Worm (Caenorhabditis elegans) whole organism, young adult: ENCODE data around the gene pqn-74.
A peak's percentile ranks its signal among the peaks of the same experiment; 100 is the strongest.

ENCODE experiments used
- B0019.2 ChIP-seq: fragments of 200-800 bp; sonication (Bioruptor generic); conservative IDR thresholded peaks from 2 replicates; pipeline ENCODE4 v1.3.6; 2022; ENCODE audit warnings: missing genetic modification reagents, missing genetic modification characterization, missing compliant biosample characterization
- F23B12.7 ChIP-seq: sonication (generic microtip); optimal IDR thresholded peaks from 2 replicates; lab custom pipeline; 2017; ENCODE audit warnings: missing genetic modification characterization, mild to moderate bottlenecking, missing compliant biosample characterization, antibody characterized with exemption, moderate library complexity; ENCODE audit not compliant: insufficient read depth
- F39B2.1 ChIP-seq: fragments of 200-800 bp; sonication (Bioruptor generic); IDR thresholded peaks from 2 replicates; pipeline ENCODE4 v1.3.6; 2022; ENCODE audit warnings: missing genetic modification reagents, missing genetic modification characterization, missing compliant biosample characterization
- F52B5.7 ChIP-seq: sonication (generic microtip); optimal IDR thresholded peaks from 2 replicates; lab custom pipeline; 2016; ENCODE audit warnings: mild to moderate bottlenecking, missing genetic modification characterization, missing compliant biosample characterization
- F55B11.4 ChIP-seq: sonication (generic microtip); optimal IDR thresholded peaks from 2 replicates; lab custom pipeline; 2016; ENCODE audit warnings: missing compliant biosample characterization, missing genetic modification characterization, borderline replicate concordance; ENCODE audit not compliant: insufficient read depth
- T26A5.8 ChIP-seq: sonication (generic microtip); optimal IDR thresholded peaks from 2 replicates; lab custom pipeline; 2016; ENCODE audit warnings: missing genetic modification characterization, missing compliant biosample characterization
- Y56A3A.18 ChIP-seq: fragments of 200-800 bp; sonication (Bioruptor generic); IDR thresholded peaks from 2 replicates; pipeline ENCODE4 v1.3.6; 2022; ENCODE audit warnings: missing genetic modification reagents, missing genetic modification characterization, missing compliant biosample characterization
- Y67H2A.10 ChIP-seq: fragments of 200-800 bp; sonication (Bioruptor generic); conservative IDR thresholded peaks from 2 replicates; pipeline ENCODE4 v1.3.6; 2022; ENCODE audit warnings: missing genetic modification reagents, missing genetic modification characterization, missing compliant biosample characterization
- Y95B8A.8 ChIP-seq: fragments of 200-800 bp; sonication (Bioruptor generic); IDR thresholded peaks from 2 replicates; pipeline ENCODE4 v1.3.6; 2022; ENCODE audit warnings: missing genetic modification reagents, missing genetic modification characterization, missing compliant biosample characterization
- akir-1 ChIP-seq: fragments of 200-800 bp; sonication (Bioruptor generic); optimal IDR thresholded peaks from 2 replicates; lab custom pipeline; 2018; ENCODE audit warnings: mild to moderate bottlenecking, missing genetic modification characterization, moderate library complexity, missing compliant biosample characterization
- attf-6 ChIP-seq: fragments of 200-800 bp; sonication (Bioruptor generic); IDR thresholded peaks from 2 replicates; pipeline ENCODE4 v1.3.6; 2022; ENCODE audit warnings: missing genetic modification reagents, missing genetic modification characterization, missing compliant biosample characterization
- bed-2 ChIP-seq: fragments of 200-800 bp; sonication (Bioruptor generic); IDR thresholded peaks from 2 replicates; pipeline ENCODE4 v1.3.6; 2022; ENCODE audit warnings: missing genetic modification reagents, missing genetic modification characterization, missing compliant biosample characterization
- cebp-2 ChIP-seq: fragments of 200-800 bp; sonication (Bioruptor generic); IDR thresholded peaks from 2 replicates; pipeline ENCODE4 v1.3.6; 2022; ENCODE audit warnings: missing genetic modification characterization, missing compliant biosample characterization
- dpff-1 ChIP-seq: sonication (generic microtip); optimal IDR thresholded peaks from 2 replicates; lab custom pipeline; 2017; ENCODE audit warnings: mild to moderate bottlenecking, missing genetic modification characterization, missing compliant biosample characterization
- dpl-1 ChIP-seq: fragments of 150-350 bp; optimal IDR thresholded peaks from 2 replicates; lab custom pipeline; 2014; ENCODE audit warnings: missing biosample characterization, missing genetic modification reagents, missing genetic modification characterization
- egl-18 ChIP-seq: fragments of 200-800 bp; sonication (Bioruptor generic); IDR thresholded peaks from 2 replicates; pipeline ENCODE4 v1.3.6; 2022; ENCODE audit warnings: missing genetic modification reagents, missing genetic modification characterization, missing compliant biosample characterization
- egrh-3 ChIP-seq: fragments of 200-800 bp; sonication (Bioruptor generic); IDR thresholded peaks from 2 replicates; pipeline ENCODE4 v1.3.6; 2022; ENCODE audit warnings: missing genetic modification reagents, missing genetic modification characterization, missing compliant biosample characterization
- ekl-4 ChIP-seq: fragments of 200-800 bp; sonication (Bioruptor generic); IDR thresholded peaks from 2 replicates; pipeline ENCODE4 v1.3.6; 2022; ENCODE audit warnings: missing genetic modification reagents, missing genetic modification characterization, missing compliant biosample characterization
- ets-4 ChIP-seq: fragments of 200-800 bp; sonication (Bioruptor generic); optimal IDR thresholded peaks from 2 replicates; lab custom pipeline; 2018; ENCODE audit warnings: mild to moderate bottlenecking, missing genetic modification characterization, missing compliant biosample characterization
- let-526 ChIP-seq: fragments of 200-800 bp; sonication (Bioruptor generic); IDR thresholded peaks from 2 replicates; pipeline ENCODE4 v1.3.6; 2022; ENCODE audit warnings: missing genetic modification reagents, missing genetic modification characterization, missing compliant biosample characterization
- lin-35 ChIP-seq, 3 experiments: fragments of 150-350 bp in 2 of 3; sonication (generic microtip) in 1 of 3; optimal IDR thresholded peaks; 2 replicates each; lab custom pipeline; 2014 to 2018; ENCODE audit warnings: missing biosample characterization in 3 of 3, missing genetic modification characterization in 3 of 3, missing genetic modification reagents in 3 of 3
- lsl-1 ChIP-seq: fragments of 200-800 bp; sonication (Bioruptor generic); optimal IDR thresholded peaks from 2 replicates; lab custom pipeline; 2018; ENCODE audit warnings: mild to moderate bottlenecking, missing genetic modification characterization, moderate library complexity, missing compliant biosample characterization
- lsy-27 ChIP-seq: sonication (generic microtip); optimal IDR thresholded peaks from 2 replicates; lab custom pipeline; 2017; ENCODE audit warnings: missing genetic modification characterization, mild to moderate bottlenecking, missing compliant biosample characterization, antibody characterized with exemption, missing genotype, borderline replicate concordance; ENCODE audit not compliant: insufficient read depth
- madf-3 ChIP-seq: fragments of 200-800 bp; sonication (Bioruptor generic); IDR thresholded peaks from 2 replicates; pipeline ENCODE4 v1.3.6; 2022; ENCODE audit warnings: missing genetic modification reagents, missing genetic modification characterization, missing compliant biosample characterization
- madf-8 ChIP-seq: fragments of 200-800 bp; sonication (Bioruptor generic); conservative IDR thresholded peaks from 2 replicates; pipeline ENCODE4 v1.3.6; 2022; ENCODE audit warnings: missing genetic modification reagents, missing genetic modification characterization, missing compliant biosample characterization
- pbrm-1 ChIP-seq: fragments of 200-800 bp; sonication (Bioruptor generic); IDR thresholded peaks from 2 replicates; pipeline ENCODE4 v1.3.6; 2022; ENCODE audit warnings: missing genetic modification reagents, missing genetic modification characterization, missing compliant biosample characterization
- rec-8 ChIP-seq, 2 experiments: sonication (generic microtip); optimal IDR thresholded peaks; 2 replicates each; lab custom pipeline; 2016; ENCODE audit warnings: mild to moderate bottlenecking in 2 of 2, missing genetic modification characterization in 2 of 2, missing genetic modification reagents in 2 of 2, missing genotype in 2 of 2, missing biosample characterization in 1 of 2, missing compliant biosample characterization in 1 of 2, moderate library complexity in 1 of 2
- repo-1 ChIP-seq: sonication (generic microtip); optimal IDR thresholded peaks from 2 replicates; lab custom pipeline; 2017; ENCODE audit warnings: mild to moderate bottlenecking, missing genetic modification characterization, missing compliant biosample characterization
- rpc-1 ChIP-seq, 2 experiments: fragments of 150-350 bp in 1 of 2; sonication (generic microtip) in 1 of 2; optimal IDR thresholded peaks; 2 replicates each; lab custom pipeline; 2014 to 2018; ENCODE audit warnings: missing biosample characterization in 1 of 2, missing genetic modification characterization in 1 of 2, missing genetic modification reagents in 1 of 2, missing genotype in 1 of 2
- sea-2 ChIP-seq: fragments of 200-800 bp; sonication (Bioruptor generic); IDR thresholded peaks from 2 replicates; pipeline ENCODE4 v1.3.6; 2022; ENCODE audit warnings: missing genetic modification characterization, missing compliant biosample characterization
- snpc-1.3 ChIP-seq: sonication (generic microtip); optimal IDR thresholded peaks from 2 replicates; lab custom pipeline; 2017; ENCODE audit warnings: missing genetic modification characterization, mild to moderate bottlenecking, missing compliant biosample characterization, antibody characterized with exemption, moderate library complexity, missing genotype, missing genetic modification reagents; ENCODE audit not compliant: insufficient read depth
- sptf-2 ChIP-seq: fragments of 200-800 bp; sonication (Bioruptor generic); optimal IDR thresholded peaks from 2 replicates; lab custom pipeline; 2018; ENCODE audit warnings: mild to moderate bottlenecking, missing genetic modification characterization, missing compliant biosample characterization
- zfh-2 ChIP-seq: fragments of 200-800 bp; sonication (Bioruptor generic); conservative IDR thresholded peaks from 2 replicates; pipeline ENCODE4 v1.3.6; 2022; ENCODE audit warnings: missing genetic modification reagents, missing genetic modification characterization, missing compliant biosample characterization
- ztf-26 ChIP-seq: sonication (generic microtip); optimal IDR thresholded peaks from 2 replicates; lab custom pipeline; 2017; ENCODE audit warnings: missing genetic modification characterization, missing compliant biosample characterization

Gene pqn-74

DNA sequence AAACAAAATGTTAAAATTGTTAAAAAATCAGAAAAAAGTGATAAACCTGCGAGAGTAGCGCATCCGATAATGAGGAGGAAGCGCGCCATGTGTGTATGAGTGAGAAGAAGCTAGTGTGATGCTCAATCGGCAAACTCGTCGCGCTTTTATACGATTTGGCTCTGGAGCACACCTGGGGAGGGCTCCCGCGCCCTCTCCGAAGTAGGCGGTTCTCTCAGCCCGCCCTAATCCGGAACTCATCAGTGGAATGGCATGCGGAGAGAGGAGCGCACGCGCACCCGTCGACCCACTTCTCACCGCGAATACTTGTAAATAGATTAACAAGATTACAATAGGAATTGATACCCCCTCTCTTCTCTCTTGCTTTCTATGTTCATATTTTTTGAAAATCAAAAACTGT is at the start of gene pqn-74:
Gene pqn-74 (minus strand): TSS at position 122 of the 400 bp plus-strand sequence.
- TF ChIP-seq Y67H2A.10 (GFP tag; lab: Robert Waterston, UW) (no peak), akir-1 (GFP tag; lab: Kevin White, UChicago) (no peak), Y56A3A.18 (GFP tag; lab: Robert Waterston, UW) (no peak), egrh-3 (GFP tag; lab: Robert Waterston, UW) (peak; percentile 31; the same call in 1 of the 2 replicates), rec-8 (tag; optimal IDR thresholded peaks at IDR 0.05; lab: Kevin White, UChicago) (no peak), rpc-1 (optimal IDR thresholded peaks at IDR 0.05; lab: Kevin White, UChicago) (no peak), rpc-1 (tag; optimal IDR thresholded peaks at IDR 0.05; lab: Kevin White, UChicago) (no peak), B0019.2 (GFP tag; lab: Robert Waterston, UW) (no peak), madf-3 (GFP tag; lab: Robert Waterston, UW) (no peak), ets-4 (GFP tag; lab: Kevin White, UChicago) (no peak), repo-1 (tag; lab: Kevin White, UChicago) (no peak), T26A5.8 (tag; lab: Kevin White, UChicago) (no peak), zfh-2 (GFP tag; lab: Robert Waterston, UW) (peak; percentile 69; the same call in 1 of the 2 replicates), F52B5.7 (tag; lab: Kevin White, UChicago) (peak; percentile 8)
- TF ChIP-seq, all 124 proteins: peak for 3

DNA sequence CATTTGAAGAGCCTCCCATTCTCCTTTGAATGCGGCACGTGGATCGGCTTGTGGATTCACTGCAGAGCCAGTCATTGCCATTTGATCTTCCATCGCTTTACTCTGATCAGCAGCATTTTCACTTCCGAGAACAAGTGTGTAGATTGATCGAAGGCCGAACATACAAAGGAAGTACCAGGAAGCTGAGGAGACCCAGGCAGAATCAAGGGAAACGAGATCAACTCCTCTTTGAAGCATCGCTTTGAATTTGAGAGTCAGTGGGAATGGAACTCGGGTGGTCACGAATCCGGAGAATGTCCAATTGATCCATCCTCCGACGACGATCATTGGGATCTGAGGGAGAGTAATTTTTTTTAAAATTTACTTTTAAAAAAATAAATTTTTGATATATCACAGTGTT is 49.3 kb upstream of the pqn-74 start:
- peak; percentile 82; the same call in 1 of the 2 replicates for TF ChIP-seq cebp-2 (GFP tag; lab: Robert Waterston, UW)
- no peak for TF ChIP-seq egl-18 (GFP tag; lab: Robert Waterston, UW)

DNA sequence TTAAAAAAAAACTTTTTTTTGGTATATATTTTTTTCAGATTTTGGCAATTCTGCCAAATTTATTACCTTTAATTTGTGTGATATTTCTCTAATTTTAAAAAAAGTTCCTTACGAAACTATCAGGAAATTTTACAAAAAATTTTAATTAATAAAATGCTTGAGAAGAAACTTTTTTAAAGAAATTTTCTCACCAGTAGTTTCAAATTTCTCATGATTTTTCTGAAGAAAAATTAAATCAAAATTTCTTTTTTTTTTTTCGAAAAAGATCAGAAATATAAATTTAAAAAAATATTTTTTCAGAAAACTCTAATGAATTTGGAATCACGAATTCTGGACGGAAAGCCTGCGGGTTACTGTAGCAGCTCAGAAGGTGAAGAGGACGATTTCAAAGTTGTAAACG is 46.5 kb upstream of the pqn-74 start, which contains the start of gene mau-8:
Gene mau-8 (plus strand): TSS at position 301 of the 400 bp plus-strand sequence.
- TF ChIP-seq Y95B8A.8: no peak
- no peak for TF ChIP-seq bed-2 (GFP tag; lab: Robert Waterston, UW)
- TF ChIP-seq let-526: no peak
- TF ChIP-seq lsl-1 (GFP tag; lab: Kevin White, UChicago): no peak

DNA sequence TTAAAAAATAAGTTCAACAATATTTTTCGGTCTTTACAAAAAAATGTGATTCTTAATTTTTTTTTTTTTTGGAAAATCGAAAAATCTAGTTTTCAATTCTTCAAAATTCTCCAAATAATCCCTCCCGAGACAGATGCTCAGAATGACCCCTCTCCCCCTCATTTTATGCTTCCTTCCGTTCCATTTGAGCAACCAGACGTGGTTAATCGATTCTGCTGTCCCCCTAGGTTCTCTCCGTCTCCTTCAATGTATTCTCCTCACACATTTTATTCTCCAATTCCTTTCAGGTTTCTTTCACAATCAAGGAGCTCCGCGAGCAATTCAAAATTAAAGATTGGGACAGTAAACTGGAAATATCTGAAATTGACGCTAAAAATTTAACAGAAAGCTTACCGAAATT is 43.7 kb upstream of the pqn-74 start:
- TF ChIP-seq F23B12.7 (tag; lab: Kevin White, UChicago) (no peak), akir-1 (GFP tag; lab: Kevin White, UChicago) (no peak), F52B5.7 (tag; lab: Kevin White, UChicago) (no peak), sptf-2 (GFP tag; lab: Kevin White, UChicago) (no peak), dpl-1 (no peak), F39B2.1 (no peak), F55B11.4 (tag; lab: Kevin White, UChicago) (no peak), lin-35 (GFP tag; optimal IDR thresholded peaks at IDR 0.05; lab: Kevin White, UChicago) (no peak), lsy-27 (tag; lab: Kevin White, UChicago) (no peak), ekl-4 (GFP tag; lab: Robert Waterston, UW) (no peak), pbrm-1 (GFP tag; lab: Robert Waterston, UW) (no peak), attf-6 (GFP tag; lab: Robert Waterston, UW) (no peak), ztf-26 (tag; lab: Kevin White, UChicago) (no peak), cebp-2 (GFP tag; lab: Robert Waterston, UW) (no peak), dpff-1 (tag; lab: Kevin White, UChicago) (no peak), madf-8 (GFP tag; lab: Robert Waterston, UW) (no peak), snpc-1.3 (tag; lab: Kevin White, UChicago) (no peak), sea-2 (GFP tag; lab: Robert Waterston, UW) (no peak)
